Fruit fly (Drosophila melanogaster) whole organism, prepupa: ENCODE results near the gene CG10750.

Source experiments
- CG10669 ChIP-seq: fragments of 200-800 bp; sonication (Bioruptor generic); optimal IDR thresholded peaks from 3 replicates; lab custom pipeline; 2018; ENCODE audit warnings: missing biosample characterization, mild to moderate bottlenecking, missing genetic modification characterization, moderate library complexity
- CG11902 ChIP-seq: fragments of 200-800 bp; sonication (Bioruptor generic); optimal IDR thresholded peaks from 3 replicates; lab custom pipeline; 2016; ENCODE audit warnings: missing biosample characterization, missing genetic modification characterization
- CG15336 ChIP-seq: fragments of 200-800 bp; sonication (Bioruptor generic); IDR thresholded peaks from 2 replicates; pipeline ENCODE4 v1.3.6; 2022; ENCODE audit warnings: missing biosample characterization, missing genetic modification characterization
- CG1621 ChIP-seq: fragments of 200-800 bp; sonication (Bioruptor generic); optimal IDR thresholded peaks from 3 replicates; lab custom pipeline; 2018; ENCODE audit warnings: missing biosample characterization, mild to moderate bottlenecking, missing genetic modification characterization
- CG31627 ChIP-seq: fragments of 200-800 bp; sonication (Bioruptor generic); optimal IDR thresholded peaks from 3 replicates; lab custom pipeline; 2016; ENCODE audit warnings: missing biosample characterization, missing genetic modification characterization
- CG32006 ChIP-seq: fragments of 200-800 bp; sonication (Bioruptor generic); optimal IDR thresholded peaks from 3 replicates; lab custom pipeline; 2017; ENCODE audit warnings: missing biosample characterization, mild to moderate bottlenecking, missing genetic modification characterization
- CG34406 ChIP-seq: fragments of 200-800 bp; sonication (Bioruptor generic); optimal IDR thresholded peaks from 3 replicates; lab custom pipeline; 2016; ENCODE audit warnings: missing biosample characterization, missing genetic modification characterization
- CG3919 ChIP-seq: fragments of 200-800 bp; sonication (Bioruptor generic); optimal IDR thresholded peaks from 3 replicates; lab custom pipeline; 2016; ENCODE audit warnings: missing biosample characterization, missing genetic modification characterization
- CG6163 ChIP-seq: fragments of 200-800 bp; sonication (Bioruptor generic); IDR thresholded peaks from 3 replicates; pipeline ENCODE4 v1.3.6; 2022; ENCODE audit warnings: missing biosample characterization, missing genetic modification characterization
- CG6276 ChIP-seq: fragments of 200-800 bp; sonication (Bioruptor generic); optimal IDR thresholded peaks from 2 replicates; lab custom pipeline; 2017; ENCODE audit warnings: missing biosample characterization, mild to moderate bottlenecking, missing genetic modification characterization
- CG6792 ChIP-seq: fragments of 200-800 bp; sonication (Bioruptor generic); optimal IDR thresholded peaks from 3 replicates; lab custom pipeline; 2016; ENCODE audit warnings: missing biosample characterization, missing genetic modification characterization
- CG6808 ChIP-seq: fragments of 200-800 bp; sonication (Bioruptor generic); optimal IDR thresholded peaks from 3 replicates; lab custom pipeline; 2017; ENCODE audit warnings: missing biosample characterization, missing genetic modification characterization, mild to moderate bottlenecking, moderate library complexity, missing genetic modification reagents
- CG8119 ChIP-seq: fragments of 200-800 bp; sonication (Bioruptor generic); IDR thresholded peaks from 3 replicates; pipeline ENCODE4 v1.3.6; 2022; ENCODE audit warnings: missing biosample characterization, missing genetic modification characterization
- CG8319 ChIP-seq: fragments of 200-800 bp; sonication (Bioruptor generic); optimal IDR thresholded peaks from 3 replicates; lab custom pipeline; 2016; ENCODE audit warnings: missing biosample characterization, missing genetic modification characterization
- CG8632 ChIP-seq: fragments of 200-800 bp; sonication (Bioruptor generic); optimal IDR thresholded peaks from 3 replicates; lab custom pipeline; 2016; ENCODE audit warnings: missing biosample characterization, missing genetic modification characterization
- Eip75B ChIP-seq: fragments of 200-800 bp; sonication (Bioruptor generic); optimal IDR thresholded peaks from 3 replicates; lab custom pipeline; 2016; ENCODE audit warnings: missing biosample characterization, missing genetic modification characterization
- Eip78C ChIP-seq: fragments of 200-800 bp; sonication (Bioruptor generic); peaks from one replicate; lab custom pipeline; 2016; ENCODE audit warnings: missing biosample characterization, missing genetic modification characterization
- Ets21C ChIP-seq: fragments of 200-800 bp; sonication (Bioruptor generic); optimal IDR thresholded peaks from 3 replicates; lab custom pipeline; 2016; ENCODE audit warnings: missing biosample characterization, missing genetic modification characterization
- Ets96B ChIP-seq: fragments of 200-800 bp; optimal IDR thresholded peaks from 2 replicates; lab custom pipeline; 2019; ENCODE audit warnings: missing biosample characterization, mild to moderate bottlenecking, missing genetic modification characterization, moderate library complexity
- Gug ChIP-seq: fragments of 200-800 bp; sonication (Bioruptor generic); IDR thresholded peaks from 2 replicates; pipeline ENCODE4 v1.3.6; 2022; ENCODE audit warnings: missing biosample characterization, missing genetic modification characterization
- Hr38 ChIP-seq: sonication (Bioruptor generic); optimal IDR thresholded peaks from 2 replicates; lab custom pipeline; 2016; ENCODE audit warnings: missing biosample characterization, missing genetic modification characterization
- Hr39 ChIP-seq: fragments of 200-800 bp; sonication (Bioruptor generic); optimal IDR thresholded peaks from 2 replicates; lab custom pipeline; 2016; ENCODE audit warnings: missing biosample characterization, missing genetic modification characterization
- Hr4 ChIP-seq: fragments of 200-800 bp; sonication (Bioruptor generic); optimal IDR thresholded peaks from 3 replicates; lab custom pipeline; 2016; ENCODE audit warnings: missing biosample characterization, missing genetic modification characterization
- Lpt ChIP-seq: fragments of 200-800 bp; sonication (Bioruptor generic); optimal IDR thresholded peaks from 3 replicates; lab custom pipeline; 2016; ENCODE audit warnings: missing biosample characterization, missing genetic modification characterization
- OdsH ChIP-seq: fragments of 200-800 bp; sonication (Bioruptor generic); optimal IDR thresholded peaks from 3 replicates; lab custom pipeline; 2016; ENCODE audit warnings: missing biosample characterization, missing genetic modification characterization
- Smox ChIP-seq: fragments of 200-800 bp; sonication (Bioruptor generic); optimal IDR thresholded peaks from 3 replicates; lab custom pipeline; 2016; ENCODE audit warnings: missing biosample characterization, missing genetic modification characterization
- achi ChIP-seq: fragments of 200-800 bp; sonication (Bioruptor generic); optimal IDR thresholded peaks from 3 replicates; lab custom pipeline; 2016; ENCODE audit warnings: missing biosample characterization, missing genetic modification characterization
- acj6 ChIP-seq: fragments of 200-800 bp; sonication (Bioruptor generic); optimal IDR thresholded peaks from 3 replicates; lab custom pipeline; 2016; ENCODE audit warnings: missing biosample characterization, missing genetic modification characterization
- eg ChIP-seq: fragments of 200-800 bp; sonication (Bioruptor generic); IDR thresholded peaks from 3 replicates; pipeline ENCODE4 v1.3.6; 2022; ENCODE audit warnings: missing biosample characterization, missing genetic modification characterization
- esn ChIP-seq: fragments of 200-800 bp; sonication (Bioruptor generic); optimal IDR thresholded peaks from 2 replicates; lab custom pipeline; 2016; ENCODE audit warnings: missing biosample characterization, mild to moderate bottlenecking, missing genetic modification characterization, moderate library complexity
- fd59A ChIP-seq: fragments of 200-800 bp; sonication (Bioruptor generic); optimal IDR thresholded peaks from 2 replicates; lab custom pipeline; 2017; ENCODE audit warnings: missing biosample characterization, mild to moderate bottlenecking, missing genetic modification characterization, missing genetic modification reagents
- net ChIP-seq: fragments of 200-800 bp; sonication (Bioruptor generic); optimal IDR thresholded peaks from 3 replicates; lab custom pipeline; 2016; ENCODE audit warnings: missing biosample characterization, missing genetic modification characterization
- pdm3 ChIP-seq: fragments of 200-800 bp; sonication (Bioruptor generic); optimal IDR thresholded peaks from 3 replicates; lab custom pipeline; 2016; ENCODE audit warnings: missing biosample characterization, missing genetic modification characterization
- salr ChIP-seq, 2 experiments: fragments of 200-800 bp; sonication (Bioruptor generic); optimal IDR thresholded peaks; 3 replicates each; lab custom pipeline; 2016 to 2018; ENCODE audit warnings: missing biosample characterization in 2 of 2, missing genetic modification characterization in 2 of 2, mild to moderate bottlenecking in 1 of 2
- spab ChIP-seq: fragments of 200-800 bp; sonication (Bioruptor generic); optimal IDR thresholded peaks from 2 replicates; lab custom pipeline; 2017; ENCODE audit warnings: missing biosample characterization, mild to moderate bottlenecking, missing genetic modification characterization, missing genetic modification reagents
- svp ChIP-seq: fragments of 200-800 bp; sonication (Bioruptor generic); peaks from one replicate; lab custom pipeline; 2016; ENCODE audit warnings: missing biosample characterization, missing genetic modification characterization
- topi ChIP-seq: fragments of 200-800 bp; sonication (Bioruptor generic); optimal IDR thresholded peaks from 3 replicates; lab custom pipeline; 2016; ENCODE audit warnings: missing biosample characterization, missing genetic modification characterization

CG10750 gene

DNA sequence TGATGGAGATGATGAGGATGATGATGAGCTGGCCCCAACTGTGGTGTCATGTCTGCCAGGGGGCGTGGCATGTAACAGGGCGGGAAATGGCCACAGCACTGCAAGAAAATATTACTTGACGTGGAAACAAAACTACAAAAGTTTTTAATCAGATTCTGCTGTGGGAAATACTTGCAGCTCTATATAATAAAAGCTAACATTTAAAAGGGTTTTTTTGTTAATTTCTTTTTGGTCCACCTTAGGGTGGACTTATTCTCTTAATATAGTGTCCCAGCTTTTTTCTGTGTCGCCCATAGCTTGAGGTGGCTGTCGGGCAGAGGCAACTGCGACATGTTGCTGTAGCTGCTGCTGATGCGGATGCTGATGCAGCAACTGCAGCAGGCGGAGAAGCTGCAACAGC lies 28.6 kb downstream of the CG10750 start (continued):
- peak; percentile 69 for TF ChIP-seq Lpt (GFP tag; lab: Kevin White, UChicago)
- TF ChIP-seq CG8632 = peak; percentile 64
- peak; percentile 49 for TF ChIP-seq Ets21C
- peak; percentile 54 for TF ChIP-seq CG8319 (GFP tag; lab: Kevin White, UChicago)
- peak; percentile 63 for TF ChIP-seq CG6276 (GFP tag; lab: Kevin White, UChicago)
- peak; percentile 42 to 44 for TF ChIP-seq salr (GFP tag; optimal IDR thresholded peaks at IDR 0.05; lab: Kevin White, UChicago)
- TF ChIP-seq CG11902 (GFP tag; lab: Kevin White, UChicago) = peak; percentile 71
- TF ChIP-seq acj6 (GFP tag; lab: Kevin White, UChicago) = peak; percentile 73
- no peak for TF ChIP-seq Hr38
- peak; percentile 74 for TF ChIP-seq Ets96B
- peak; percentile 66 for TF ChIP-seq spab (GFP tag; lab: Kevin White, UChicago)

DNA sequence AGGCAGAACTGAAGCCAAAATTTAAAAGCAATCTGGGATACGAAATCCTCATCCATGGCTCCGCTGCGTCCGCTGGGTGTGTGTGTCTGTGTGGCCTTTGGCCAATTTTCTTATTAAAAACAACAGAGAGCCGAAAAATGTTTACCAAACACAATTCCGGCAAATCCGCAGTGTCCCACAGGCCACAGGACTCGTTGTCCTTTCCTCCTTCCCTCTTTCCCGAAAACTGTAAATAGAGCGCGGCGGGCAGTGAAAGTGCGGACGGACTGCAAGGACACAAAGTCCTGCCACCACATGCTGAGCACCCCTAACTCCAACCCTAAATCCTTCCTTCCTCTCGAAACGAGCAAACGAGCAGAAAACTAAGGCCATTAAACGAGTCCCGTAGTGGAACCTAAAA lies 33.9 kb downstream of the CG10750 start:
- TF ChIP-seq eg (GFP tag; lab: Robert Waterston, UW) (no peak), topi (no peak), Smox (GFP tag; lab: Kevin White, UChicago) (no peak), CG1621 (tag; lab: Kevin White, UChicago) (no peak), CG8632 (no peak), svp (GFP tag; lab: Kevin White, UChicago) (no peak), net (no peak), CG32006 (GFP tag; lab: Kevin White, UChicago) (no peak), CG31627 (GFP tag; lab: Kevin White, UChicago) (no peak), OdsH (GFP tag; lab: Kevin White, UChicago) (no peak), Lpt (GFP tag; lab: Kevin White, UChicago) (no peak), esn (no peak), CG6808 (no peak)

DNA sequence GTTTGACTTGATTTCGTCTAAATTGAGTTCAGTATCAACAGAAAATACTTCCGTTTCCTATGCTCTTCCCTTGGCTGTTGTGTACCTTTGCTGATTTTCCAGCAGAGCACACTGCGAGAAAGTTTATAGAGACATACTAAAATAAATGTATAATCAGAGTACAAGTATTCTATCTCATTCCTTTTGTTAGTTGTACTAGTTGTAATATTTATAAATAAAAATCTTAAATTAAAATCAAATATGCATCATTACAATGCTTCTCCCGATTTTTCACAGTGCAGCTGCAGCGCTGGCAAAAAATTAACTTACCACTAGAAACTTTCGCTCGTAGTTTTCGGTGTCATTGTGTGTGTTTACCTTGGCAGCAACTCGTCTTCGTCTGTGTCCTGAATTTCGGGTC lies 35.0 kb downstream of the CG10750 start:
- peak; percentile 42; the same call in 1 of the 3 replicates for TF ChIP-seq CG6163 (GFP tag; lab: Robert Waterston, UW)
- TF ChIP-seq Gug (GFP tag; lab: Robert Waterston, UW) = no peak
- TF ChIP-seq achi = peak; percentile 6
- 0 out of 3 replicates have a peak, but pooled peaks have one; percentile 11 for TF ChIP-seq eg (GFP tag; lab: Robert Waterston, UW)
- TF ChIP-seq net = no peak
- TF ChIP-seq CG8119 = 0 out of 3 replicates have a peak, but pooled peaks have one; percentile 33
- TF ChIP-seq Hr4 (GFP tag; lab: Kevin White, UChicago) = peak; percentile 53
- TF ChIP-seq acj6 (GFP tag; lab: Kevin White, UChicago) = peak; percentile 7
- peak; percentile 19 for TF ChIP-seq pdm3 (GFP tag; lab: Kevin White, UChicago)
- peak; percentile 3 for TF ChIP-seq fd59A (GFP tag; lab: Kevin White, UChicago)
- peak; percentile 0 for TF ChIP-seq Eip75B (GFP tag; lab: Kevin White, UChicago)
- no peak for TF ChIP-seq CG6792 (GFP tag; lab: Kevin White, UChicago)
- peak; percentile 11 for TF ChIP-seq esn
- peak; percentile 36; the same call in 1 of the 2 replicates for TF ChIP-seq CG15336
- TF ChIP-seq CG3919 (GFP tag; lab: Kevin White, UChicago) = peak; percentile 4
- TF ChIP-seq CG32006 (GFP tag; lab: Kevin White, UChicago) = peak; percentile 57
- TF ChIP-seq svp (GFP tag; lab: Kevin White, UChicago) = peak; percentile 18
- TF ChIP-seq CG8319 (GFP tag; lab: Kevin White, UChicago) = no peak
- no peak for TF ChIP-seq salr (GFP tag; optimal IDR thresholded peaks at IDR 0.05; lab: Kevin White, UChicago)
- no peak for TF ChIP-seq CG34406 (GFP tag; lab: Kevin White, UChicago)
- peak; percentile 4 for TF ChIP-seq Smox (GFP tag; lab: Kevin White, UChicago)
- TF ChIP-seq Ets96B = peak; percentile 11
- peak; percentile 24 for TF ChIP-seq CG10669 (GFP tag; lab: Kevin White, UChicago)
- peak; percentile 26 for TF ChIP-seq OdsH (GFP tag; lab: Kevin White, UChicago)
- TF ChIP-seq Eip78C = peak; percentile 84
- peak; percentile 13 for TF ChIP-seq Hr39 (GFP tag; lab: Kevin White, UChicago)
